Worm (Caenorhabditis elegans): ENCODE measurements around the gene pinn-1.

pinn-1 gene

DNA sequence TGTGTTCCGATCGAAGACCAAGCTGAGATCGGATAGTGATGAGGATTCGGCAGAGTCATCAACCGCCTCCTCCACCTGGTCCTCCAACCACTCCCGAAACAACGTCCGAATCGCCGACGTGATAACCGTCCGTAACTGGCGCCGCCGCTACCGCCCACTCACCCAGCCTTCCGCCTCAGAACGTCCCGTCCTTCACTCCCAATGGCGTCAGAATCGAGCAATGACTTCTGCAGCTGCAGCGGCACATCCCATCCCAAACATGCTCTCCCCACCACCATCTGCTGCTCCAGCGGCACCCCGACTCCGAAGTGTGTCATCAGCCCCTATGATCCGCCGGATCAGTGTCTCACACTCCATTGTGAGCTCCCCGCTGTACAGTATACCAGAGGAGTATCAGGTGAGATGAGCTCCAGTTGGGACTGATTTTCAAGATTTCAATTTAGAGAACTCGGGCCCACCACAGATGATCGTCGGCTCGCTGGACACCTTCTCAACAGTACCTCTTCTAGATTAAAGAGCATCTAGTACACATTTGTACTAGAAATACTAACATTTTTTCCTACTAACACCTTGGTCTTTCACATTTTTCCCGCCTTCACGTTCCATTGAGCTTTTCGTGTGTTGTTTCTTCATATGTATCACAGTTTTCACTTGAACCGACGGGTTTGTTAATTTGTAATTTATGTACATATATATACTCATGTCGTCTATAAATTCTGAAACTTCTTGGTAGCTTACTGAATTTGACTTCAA lies 37.2 kb upstream of the pinn-1 start:
- TF ChIP-seq zag-1 (tag; optimal IDR thresholded peaks at IDR 0.05): no peak
- TF ChIP-seq lsy-2 (tag; optimal IDR thresholded peaks at IDR 0.05): no peak
- no peak for TF ChIP-seq ZK546.5 (tag; optimal IDR thresholded peaks at IDR 0.05)
- TF ChIP-seq nhr-6 (tag; optimal IDR thresholded peaks at IDR 0.05): no peak

DNA sequence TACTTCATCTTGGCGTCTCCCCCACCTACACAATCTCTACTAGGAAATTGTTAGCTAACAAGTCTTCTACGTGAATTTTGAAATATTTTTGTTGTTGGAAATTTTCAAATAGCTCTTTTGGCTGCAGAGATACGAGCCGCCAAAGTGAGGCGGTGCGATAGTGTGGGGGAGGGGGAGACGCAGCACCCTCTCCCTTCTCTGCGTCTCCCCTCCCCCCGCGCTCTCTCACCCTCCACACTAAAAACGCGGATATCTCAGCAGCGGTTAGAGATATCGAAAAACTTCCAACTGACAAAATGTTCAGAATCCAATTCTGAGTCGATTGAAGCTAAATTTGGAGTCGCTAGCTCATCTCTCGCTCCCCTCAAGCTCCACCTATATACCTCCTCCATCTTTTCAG lies 36.2 kb upstream of the pinn-1 start:
- no peak for TF ChIP-seq ceh-16 (tag; optimal IDR thresholded peaks at IDR 0.05)
- no peak for TF ChIP-seq blmp-1 (tag; optimal IDR thresholded peaks at IDR 0.05; ENCODE audit: insufficient read depth)
- no peak for TF ChIP-seq nhr-10 (tag; optimal IDR thresholded peaks at IDR 0.05)
- TF ChIP-seq nhr-21 (tag; optimal IDR thresholded peaks at IDR 0.05): no peak
- TF ChIP-seq nhr-12 (tag; optimal IDR thresholded peaks at IDR 0.05): no peak

DNA sequence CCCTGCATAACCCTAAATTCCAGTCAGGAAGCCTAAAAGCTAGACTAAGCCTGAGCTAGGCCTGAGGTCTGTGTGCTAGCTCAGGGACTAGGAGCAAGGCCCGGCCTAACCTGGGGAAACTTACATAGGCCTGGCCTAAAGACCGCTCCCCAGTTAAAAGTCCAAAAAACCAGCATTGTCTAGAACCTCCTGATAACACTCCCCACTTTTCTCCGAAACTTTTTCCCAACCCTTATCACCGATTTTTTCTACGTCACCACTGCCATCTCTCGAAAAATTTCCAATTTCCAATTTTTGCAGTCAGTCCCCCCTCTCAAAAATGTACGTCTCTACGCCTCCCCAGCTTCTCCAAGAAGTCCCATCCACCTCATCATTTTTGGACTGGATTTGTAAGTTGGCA lies 34.8 kb upstream of the pinn-1 start, which contains the start of gene ZK355.2:
Gene ZK355.2, plus strand, starts transcription at position 301 of the 400 bp plus-strand sequence.
- no peak for TF ChIP-seq lsy-2 (tag; optimal IDR thresholded peaks at IDR 0.05)
- TF ChIP-seq fos-1 (tag; optimal IDR thresholded peaks at IDR 0.05): peak; percentile 5

DNA sequence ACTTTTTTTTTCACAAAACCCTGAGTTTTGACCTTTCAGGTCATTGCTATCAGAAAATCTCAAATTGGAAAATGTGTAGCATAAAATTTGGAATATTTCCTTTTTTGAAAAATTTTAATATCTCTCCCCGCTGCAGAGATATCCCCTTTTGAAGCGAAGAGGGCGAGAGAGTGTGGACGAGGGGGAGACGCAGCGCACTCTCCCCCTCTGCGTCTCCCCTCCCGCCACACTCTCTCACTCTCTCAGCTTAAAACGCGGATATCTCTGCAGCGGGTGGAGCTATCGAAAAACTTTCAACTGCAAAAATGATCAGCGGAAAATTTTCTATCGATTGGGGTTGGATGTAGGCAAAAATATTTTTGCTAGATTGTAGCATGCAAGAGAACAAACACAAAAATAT lies 34.0 kb upstream of the pinn-1 start:
- TF ChIP-seq lin-13 (GFP tag; optimal IDR thresholded peaks at IDR 0.05) (no peak), lin-39 (tag; optimal IDR thresholded peaks at IDR 0.05) (no peak)

DNA sequence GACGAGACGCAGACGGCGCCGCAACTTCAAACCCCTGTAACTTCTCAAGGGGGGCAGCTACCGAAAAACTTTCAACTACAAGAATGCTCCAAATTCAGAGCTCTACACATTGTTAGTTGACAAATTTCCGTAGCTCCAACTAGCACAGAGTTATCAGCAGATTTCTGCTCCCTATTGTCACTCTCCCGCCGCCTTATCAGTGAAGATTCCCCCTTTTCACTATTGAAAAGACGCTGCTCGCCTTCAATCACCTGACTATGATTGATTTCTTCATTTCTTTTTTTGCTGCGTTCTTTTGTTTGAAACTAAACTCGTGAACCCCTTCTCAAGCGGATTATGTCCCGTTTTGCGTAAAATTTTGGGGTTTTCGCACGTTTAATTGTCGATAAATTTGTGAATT lies 33.6 kb upstream of the pinn-1 start:
- no peak for TF ChIP-seq nhr-21 (tag; optimal IDR thresholded peaks at IDR 0.05)
- TF ChIP-seq unc-55 (GFP tag; optimal IDR thresholded peaks at IDR 0.05): no peak
- peak; percentile 42 for TF ChIP-seq crh-2 (tag; optimal IDR thresholded peaks at IDR 0.05)
- TF ChIP-seq peb-1 (tag; optimal IDR thresholded peaks at IDR 0.05): no peak
- TF ChIP-seq ztf-1 (GFP tag; conservative IDR thresholded peaks at IDR 0.05): no peak
- TF ChIP-seq ZK546.5 (tag; optimal IDR thresholded peaks at IDR 0.05): no peak
- no peak for TF ChIP-seq aly-2 (tag; optimal IDR thresholded peaks at IDR 0.05)
- TF ChIP-seq alr-1 (tag; optimal IDR thresholded peaks at IDR 0.05): no peak
- TF ChIP-seq snpc-4 (tag; optimal IDR thresholded peaks at IDR 0.05): no peak
- TF ChIP-seq nhr-11 (tag; optimal IDR thresholded peaks at IDR 0.05): no peak
- no peak for TF ChIP-seq mbf-1 (tag; optimal IDR thresholded peaks at IDR 0.05)
- TF ChIP-seq fos-1 (tag; optimal IDR thresholded peaks at IDR 0.05): peak; percentile 41
- no peak for TF ChIP-seq mdl-1 (tag; optimal IDR thresholded peaks at IDR 0.05)
- TF ChIP-seq dmd-4 (tag; optimal IDR thresholded peaks at IDR 0.05): no peak
- TF ChIP-seq lin-39 (tag; optimal IDR thresholded peaks at IDR 0.05): no peak
- no peak for TF ChIP-seq gmeb-1 (tag; optimal IDR thresholded peaks at IDR 0.05)
- no peak for TF ChIP-seq nhr-12 (tag; optimal IDR thresholded peaks at IDR 0.05)

DNA sequence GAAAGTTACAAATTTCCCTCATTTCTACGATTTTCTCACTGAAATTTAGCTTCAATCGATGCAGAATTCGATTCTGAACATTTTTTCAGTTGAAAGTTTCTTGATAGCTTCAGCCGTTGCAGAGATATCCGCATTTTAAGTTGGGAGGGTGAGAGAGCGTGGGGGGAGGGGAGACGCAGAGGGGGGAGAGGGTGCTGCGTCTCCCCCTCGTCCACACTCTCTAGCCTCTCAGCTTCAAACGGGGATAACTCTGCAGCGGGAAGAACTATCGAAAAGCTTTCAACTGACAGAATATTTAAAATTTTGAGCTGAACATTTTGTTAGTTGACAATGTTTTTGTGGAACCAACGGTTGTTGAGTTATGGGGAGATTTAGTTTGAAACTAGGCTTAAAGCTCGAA lies 33.1 kb upstream of the pinn-1 start:
- TF ChIP-seq unc-39 (tag; optimal IDR thresholded peaks at IDR 0.05) (no peak), ceh-82 (tag; optimal IDR thresholded peaks at IDR 0.05) (no peak), blmp-1 (tag; optimal IDR thresholded peaks at IDR 0.05; ENCODE audit: insufficient read depth) (no peak), sma-9 (GFP tag; optimal IDR thresholded peaks at IDR 0.05) (no peak), sma-9 (tag; optimal IDR thresholded peaks at IDR 0.05) (no peak), lin-13 (GFP tag; optimal IDR thresholded peaks at IDR 0.05) (no peak), Y55F3AM.14 (GFP tag; optimal IDR thresholded peaks at IDR 0.05) (no peak), lin-39 (tag; optimal IDR thresholded peaks at IDR 0.05) (no peak), fos-1 (tag; optimal IDR thresholded peaks at IDR 0.05) (no peak), nhr-6 (tag; optimal IDR thresholded peaks at IDR 0.05) (no peak), skn-1 (tag; optimal IDR thresholded peaks at IDR 0.05) (no peak)
